Fruit fly (Drosophila melanogaster) S2 (cell line): ENCODE measurements around the gene CG8578.

Source experiments
- CG8478 ChIP-seq: fragments of >200 bp; optimal IDR thresholded peaks from 2 replicates; lab custom pipeline; 2018
- CTCF ChIP-seq, 2 experiments: fragments of >200 bp; optimal IDR thresholded peaks; 2 replicates each; lab custom pipeline; 2018

CG8578 gene

DNA sequence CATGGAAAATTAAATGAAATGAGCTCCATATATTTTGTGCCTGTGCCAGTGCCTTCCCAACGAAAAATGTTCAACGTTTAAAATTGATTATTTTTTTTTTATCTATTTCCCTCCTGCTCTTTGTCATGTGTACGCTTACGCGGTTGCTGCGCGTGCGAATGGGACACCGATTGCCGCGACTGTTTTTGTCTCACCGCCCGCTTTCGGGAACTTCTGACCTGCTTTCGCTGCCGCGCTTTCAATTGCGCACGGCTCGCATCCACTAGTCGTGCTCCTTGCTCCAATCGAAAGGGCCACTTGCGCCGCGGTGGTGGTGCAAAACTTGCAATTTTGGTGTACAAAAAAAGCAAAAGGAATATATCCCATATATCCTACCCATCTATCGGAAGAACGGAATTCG, 16.2 kb downstream of the CG8578 start:
- peak in 1 of 2 experiments; percentile 23 for TF ChIP-seq CTCF (optimal IDR thresholded peaks at IDR 0.05; lab: Kevin White, UChicago)
- no peak for TF ChIP-seq CG8478 (lab: Kevin White, UChicago)

DNA sequence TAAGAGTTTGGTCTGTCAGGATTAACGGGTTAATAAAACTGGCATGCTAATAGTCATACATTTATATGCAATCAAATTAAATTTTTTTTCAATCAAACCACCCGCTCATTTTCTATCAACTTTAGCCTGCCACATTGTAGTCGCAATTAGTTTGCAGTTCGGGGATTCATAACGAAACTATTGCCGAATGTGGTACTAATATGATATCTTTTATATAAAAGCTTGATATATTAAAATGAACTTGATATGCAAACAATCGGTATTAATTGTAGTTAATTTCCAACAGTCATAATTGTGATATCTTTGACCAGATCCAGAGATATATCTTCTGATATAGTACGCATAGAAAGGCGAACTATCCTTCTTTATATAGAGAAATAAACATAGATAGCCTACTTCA, 21.8 kb downstream of the CG8578 start:
- TF ChIP-seq CTCF (optimal IDR thresholded peaks at IDR 0.05; lab: Kevin White, UChicago), result no peak
- TF ChIP-seq CG8478 (lab: Kevin White, UChicago), result no peak

DNA sequence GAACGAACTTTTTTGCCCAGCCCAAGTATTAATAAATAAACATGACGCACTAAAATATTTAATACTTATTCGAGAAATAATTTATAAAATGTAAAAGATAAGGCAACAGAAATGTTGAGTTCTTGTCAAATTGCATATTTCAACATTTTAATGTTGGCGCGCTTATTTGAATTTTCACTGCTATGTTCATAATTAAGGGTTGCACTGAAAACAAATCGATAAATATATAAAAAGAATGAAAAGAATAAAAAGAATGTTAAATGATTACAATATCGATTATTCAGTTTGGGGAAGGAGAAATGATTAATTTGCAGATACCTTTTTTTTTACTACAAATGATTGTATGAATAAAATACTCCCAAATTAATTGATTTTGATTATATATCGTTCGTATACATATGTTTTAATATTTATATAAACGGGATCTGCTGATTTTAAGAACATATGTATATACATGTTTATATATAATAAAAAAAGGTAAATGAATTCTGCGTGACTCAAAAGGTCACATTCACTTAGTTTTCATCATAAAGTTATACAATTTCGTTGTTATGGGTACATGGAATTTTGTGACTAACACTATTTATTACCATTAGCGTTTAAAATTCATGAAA, 22.6 kb downstream of the CG8578 start:
- no peak for TF ChIP-seq CTCF (optimal IDR thresholded peaks at IDR 0.05; lab: Kevin White, UChicago)

DNA sequence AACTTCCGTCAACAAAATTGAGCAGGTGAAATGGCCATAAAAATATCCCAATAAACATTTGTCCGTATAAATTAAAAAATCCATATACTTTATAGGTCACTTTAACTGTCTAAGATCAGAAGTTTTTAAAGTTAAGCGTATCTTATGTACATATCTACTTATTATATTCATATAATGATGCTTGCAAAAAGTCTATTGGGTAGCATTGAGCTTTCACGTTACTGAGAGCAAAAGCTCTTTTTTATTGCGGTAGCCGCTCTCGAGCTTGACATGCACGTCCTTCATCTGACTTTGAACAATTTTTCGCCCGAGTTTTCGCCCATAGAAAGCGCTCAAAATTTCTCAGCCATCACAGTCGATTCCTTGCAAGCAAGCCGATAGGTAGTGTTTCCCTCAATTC, 23.6 kb downstream of the CG8578 start, which contains the start of gene Gapdh2:
Gene Gapdh2, plus strand, starts transcription at position 283 of the 400 bp plus-strand sequence.
- TF ChIP-seq CTCF (optimal IDR thresholded peaks at IDR 0.05; lab: Kevin White, UChicago) (no peak), CG8478 (lab: Kevin White, UChicago) (no peak)

DNA sequence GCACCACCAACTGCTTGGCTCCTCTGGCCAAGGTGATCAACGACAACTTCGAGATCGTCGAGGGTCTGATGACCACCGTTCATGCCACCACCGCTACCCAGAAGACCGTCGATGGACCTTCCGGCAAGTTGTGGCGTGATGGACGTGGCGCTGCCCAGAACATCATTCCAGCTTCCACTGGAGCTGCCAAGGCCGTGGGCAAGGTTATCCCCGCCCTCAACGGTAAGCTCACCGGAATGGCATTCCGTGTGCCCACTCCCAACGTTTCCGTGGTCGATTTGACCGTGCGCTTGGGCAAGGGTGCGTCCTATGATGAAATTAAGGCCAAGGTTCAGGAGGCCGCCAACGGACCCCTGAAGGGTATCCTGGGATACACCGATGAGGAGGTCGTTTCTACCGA, 24.5 kb downstream of the CG8578 start:
- no peak for TF ChIP-seq CG8478 (lab: Kevin White, UChicago)
- TF ChIP-seq CTCF (optimal IDR thresholded peaks at IDR 0.05; lab: Kevin White, UChicago), result no peak

DNA sequence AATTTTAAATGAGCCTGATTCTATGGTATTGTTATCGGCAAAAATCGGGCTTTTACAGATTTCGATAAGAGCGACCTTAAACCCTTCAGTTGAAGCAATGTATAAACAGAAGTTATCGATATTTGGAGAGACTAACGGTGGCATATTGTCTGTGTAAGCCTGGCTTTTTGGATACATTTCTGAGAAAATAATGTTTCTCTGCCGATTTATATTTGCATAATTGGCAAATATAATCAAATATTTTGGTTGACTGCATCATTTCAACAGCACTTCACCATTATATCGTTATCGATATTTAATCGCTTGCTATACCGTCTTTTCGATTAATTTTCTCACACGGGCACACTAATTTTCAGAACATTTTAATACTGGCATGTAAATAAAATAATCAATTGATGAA, 25.6 kb downstream of the CG8578 start, which contains the start of gene CG16952:
Gene CG16952, plus strand, starts transcription at position 341 of the 400 bp plus-strand sequence.
- TF ChIP-seq CG8478 (lab: Kevin White, UChicago) (no peak), CTCF (optimal IDR thresholded peaks at IDR 0.05; lab: Kevin White, UChicago) (no peak)

DNA sequence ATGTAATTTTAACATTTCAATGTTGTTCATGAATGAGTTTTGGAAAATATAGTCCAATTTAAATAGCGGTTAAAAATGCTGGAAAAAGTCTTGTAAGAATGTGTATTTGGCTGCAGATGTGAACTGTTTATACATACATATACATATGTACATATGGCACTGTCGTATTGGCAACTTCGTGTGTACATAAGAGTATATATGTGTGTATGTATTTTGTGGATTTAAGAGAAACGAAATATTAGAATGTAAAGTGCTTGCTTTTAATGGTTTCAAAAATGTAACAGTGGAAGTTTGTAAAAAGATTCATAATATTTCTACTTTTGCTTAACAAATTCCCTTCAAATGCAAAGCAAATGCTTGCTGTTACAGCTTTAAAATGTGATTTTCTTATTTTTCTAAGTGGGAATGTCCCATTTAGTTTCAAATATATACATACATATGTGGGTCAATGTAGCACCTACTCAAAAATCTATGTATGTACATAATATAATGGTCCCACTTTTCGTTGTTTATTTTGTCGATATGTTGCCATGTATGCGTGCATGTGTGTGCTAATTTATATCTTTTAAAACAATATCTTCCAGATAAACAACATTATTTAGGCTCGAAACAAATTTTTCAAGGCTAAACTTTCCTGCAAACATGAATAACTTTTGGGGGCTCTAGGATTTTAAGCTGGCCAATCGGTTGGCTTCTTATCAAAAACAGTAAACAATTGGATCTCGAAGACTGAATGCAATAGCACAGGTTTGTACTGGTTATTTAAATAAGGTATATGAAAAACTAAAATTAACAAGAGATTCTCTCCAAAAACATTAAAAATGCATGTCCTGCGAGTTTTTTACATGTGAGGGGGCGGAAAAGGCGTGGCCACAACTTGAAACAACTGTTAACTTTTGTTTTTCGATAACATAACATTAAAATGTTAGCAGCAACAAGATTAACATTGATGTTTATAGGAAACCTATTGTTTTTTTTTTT, 26.8 kb downstream of the CG8578 start:
- TF ChIP-seq CTCF (optimal IDR thresholded peaks at IDR 0.05; lab: Kevin White, UChicago) (no peak), CG8478 (lab: Kevin White, UChicago) (no peak)

DNA sequence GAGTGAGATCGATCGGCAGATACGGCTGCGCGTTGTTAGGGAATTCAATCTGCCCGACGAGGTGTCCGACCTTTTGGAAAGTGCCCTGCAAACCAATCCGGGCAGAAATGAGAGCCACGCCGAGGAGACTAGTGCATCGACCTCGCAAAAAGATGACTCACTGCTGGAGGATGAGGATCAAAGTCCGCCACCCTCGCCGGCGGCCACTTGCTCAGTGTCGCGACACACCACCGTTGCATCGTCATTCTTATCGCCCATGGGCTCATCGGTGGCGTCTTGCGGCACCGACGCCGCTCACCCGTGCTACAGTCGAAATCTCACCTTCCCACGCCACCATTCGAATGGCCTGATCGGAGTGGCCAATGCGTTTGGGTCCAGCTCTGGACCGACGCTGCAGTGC, 30.2 kb downstream of the CG8578 start:
- no peak for TF ChIP-seq CG8478 (lab: Kevin White, UChicago)
- no peak for TF ChIP-seq CTCF (optimal IDR thresholded peaks at IDR 0.05; lab: Kevin White, UChicago)

DNA sequence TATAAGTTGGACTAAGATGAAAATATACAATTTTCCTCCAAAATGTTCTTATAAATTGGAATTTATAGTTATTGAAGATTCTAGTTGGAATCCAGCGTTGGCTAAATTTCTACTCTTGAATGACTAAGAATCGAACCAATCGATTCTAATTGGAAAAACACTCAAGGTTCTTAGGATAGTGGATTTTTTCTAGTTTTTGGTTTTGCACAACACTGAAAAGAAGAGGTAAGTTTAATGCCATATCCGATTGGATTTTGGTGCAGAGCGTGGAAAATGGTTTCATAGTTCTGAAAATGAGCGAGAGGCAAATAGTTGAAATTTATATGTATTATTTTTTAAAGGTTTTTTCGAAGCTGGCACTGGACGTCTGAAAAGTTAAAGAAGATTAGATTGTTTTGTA, 31.3 kb downstream of the CG8578 start:
- TF ChIP-seq CG8478 (lab: Kevin White, UChicago), result no peak
- no peak for TF ChIP-seq CTCF (optimal IDR thresholded peaks at IDR 0.05; lab: Kevin White, UChicago)

DNA sequence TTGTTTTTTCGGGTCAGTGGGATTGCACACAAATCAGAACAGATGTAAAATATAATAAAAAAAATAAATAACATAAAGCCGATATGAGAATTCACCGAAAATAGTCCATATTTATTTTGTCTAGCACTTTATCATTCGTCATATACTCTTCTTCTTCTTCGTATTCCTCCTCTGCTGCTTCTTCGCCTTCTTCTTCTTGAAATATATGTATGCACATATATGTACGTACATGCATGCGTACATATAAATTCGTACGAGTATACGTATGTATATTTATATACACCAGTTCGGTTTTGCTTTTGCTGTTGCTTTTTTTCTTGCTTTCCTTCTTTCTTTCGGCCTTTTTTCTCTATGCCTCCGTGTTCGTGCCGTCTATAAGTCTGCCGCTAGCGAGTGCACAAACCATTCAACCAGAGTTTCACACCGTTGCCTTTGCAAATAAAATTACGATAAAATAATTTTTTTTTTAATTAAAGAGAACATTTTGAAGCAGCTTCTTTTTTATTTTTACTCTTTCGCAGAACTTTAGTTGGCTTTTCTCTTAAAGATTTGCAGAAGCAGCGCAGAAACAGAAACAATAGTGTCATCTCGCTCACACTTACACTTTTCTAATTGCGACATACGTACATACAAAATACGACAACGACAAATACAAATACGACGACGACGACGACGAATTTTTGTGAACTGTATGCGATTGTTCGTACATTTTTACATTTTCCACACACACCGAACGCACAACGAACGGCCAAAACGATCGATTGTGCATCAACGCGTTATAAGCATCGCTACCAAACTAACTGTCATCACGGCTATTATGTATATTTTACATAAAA, 42.4 kb downstream of the CG8578 start:
- TF ChIP-seq CG8478 (lab: Kevin White, UChicago), result no peak
- TF ChIP-seq CTCF (optimal IDR thresholded peaks at IDR 0.05; lab: Kevin White, UChicago), result peak in 1 of 2 experiments; percentile 3

DNA sequence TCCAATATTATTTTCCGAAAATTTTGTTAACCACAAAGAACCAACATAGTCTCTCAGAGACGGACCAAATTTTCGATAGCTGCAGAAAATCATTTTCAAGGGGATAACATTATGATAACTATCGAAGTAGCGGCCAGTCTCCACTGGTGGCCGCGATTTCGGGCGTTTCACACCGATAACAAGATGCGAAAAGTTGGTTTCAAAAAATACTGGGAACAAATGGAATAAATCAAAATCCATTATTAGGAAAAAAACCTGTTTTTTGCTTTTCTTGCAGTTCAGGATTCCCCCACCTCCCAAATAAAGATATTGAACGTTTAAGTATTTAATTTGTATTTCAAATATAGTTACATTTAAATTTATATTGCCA, 43.0 kb downstream of the CG8578 start, which contains the start of gene tay:
Gene tay, minus strand, starts transcription at position 65 of the 370 bp plus-strand sequence.
- TF ChIP-seq CTCF (optimal IDR thresholded peaks at IDR 0.05; lab: Kevin White, UChicago) (peak in 1 of 2 experiments; percentile 33), CG8478 (lab: Kevin White, UChicago) (no peak)

DNA sequence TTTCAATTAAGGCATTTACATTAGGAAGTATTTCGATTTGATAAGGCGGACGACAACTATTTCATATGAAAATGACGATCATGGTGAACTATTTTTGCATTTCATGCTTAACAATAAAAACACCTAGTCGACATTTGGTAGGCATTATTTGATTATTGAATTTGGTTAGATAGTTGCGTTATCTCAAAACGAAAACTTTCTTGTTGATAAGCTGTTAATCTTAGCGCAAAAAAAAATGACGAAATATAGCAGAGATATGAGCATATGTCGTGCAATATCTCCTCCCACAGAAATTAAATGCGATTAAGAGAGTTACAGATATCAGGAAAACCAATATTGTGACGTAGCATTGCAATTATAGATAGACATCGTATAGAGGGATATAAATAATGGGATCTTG, 44.5 kb downstream of the CG8578 start:
- TF ChIP-seq CTCF (optimal IDR thresholded peaks at IDR 0.05; lab: Kevin White, UChicago) (no peak), CG8478 (lab: Kevin White, UChicago) (no peak)

DNA sequence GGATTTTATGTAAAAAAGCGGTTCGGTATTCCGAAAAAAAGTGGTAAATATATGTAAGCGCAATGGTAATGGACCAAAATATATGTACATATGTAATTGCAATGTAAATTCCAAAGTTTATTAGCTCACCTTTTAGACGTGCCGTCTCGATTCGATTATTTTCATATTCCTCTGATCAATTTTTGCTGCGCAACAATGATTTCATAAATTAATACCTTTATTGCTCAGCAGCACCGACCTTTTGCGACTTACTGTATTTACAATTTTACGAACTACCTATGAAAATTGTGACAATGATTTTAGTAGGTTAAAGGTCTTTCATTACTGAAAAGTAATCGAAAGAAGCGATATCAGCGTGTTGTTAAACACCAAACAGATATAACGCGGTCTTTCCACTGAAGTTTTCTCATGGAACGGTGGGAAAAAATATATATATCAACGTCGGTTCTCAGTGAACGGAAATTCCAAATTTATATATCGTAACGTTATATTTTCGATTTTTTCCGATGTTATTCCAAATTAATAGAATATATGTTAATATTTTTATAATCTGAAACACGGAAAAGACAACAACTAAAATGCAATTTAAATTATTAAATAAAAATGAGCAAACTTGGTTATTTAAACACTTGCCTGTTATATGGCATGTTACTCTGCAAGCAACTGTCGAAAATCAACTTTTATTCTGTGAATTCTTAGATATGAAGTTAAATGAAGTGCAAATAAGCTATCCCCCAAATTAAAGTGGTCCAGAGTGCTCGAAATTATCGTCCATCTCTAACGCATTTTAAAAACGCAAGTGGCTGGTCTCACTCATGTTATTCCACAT, 45.7 kb downstream of the CG8578 start, which contains the start of the genes MSBP and CG15916:
Gene MSBP, minus strand, starts transcription at position 330 of the 829 bp plus-strand sequence.
Gene CG15916, plus strand, starts transcription at position 810 of the 829 bp plus-strand sequence.
- TF ChIP-seq CTCF (optimal IDR thresholded peaks at IDR 0.05; lab: Kevin White, UChicago) (no peak), CG8478 (lab: Kevin White, UChicago) (no peak)
